Fruit fly (Drosophila melanogaster): ENCODE measurements around the gene Tap42.

Tap42 gene

DNA sequence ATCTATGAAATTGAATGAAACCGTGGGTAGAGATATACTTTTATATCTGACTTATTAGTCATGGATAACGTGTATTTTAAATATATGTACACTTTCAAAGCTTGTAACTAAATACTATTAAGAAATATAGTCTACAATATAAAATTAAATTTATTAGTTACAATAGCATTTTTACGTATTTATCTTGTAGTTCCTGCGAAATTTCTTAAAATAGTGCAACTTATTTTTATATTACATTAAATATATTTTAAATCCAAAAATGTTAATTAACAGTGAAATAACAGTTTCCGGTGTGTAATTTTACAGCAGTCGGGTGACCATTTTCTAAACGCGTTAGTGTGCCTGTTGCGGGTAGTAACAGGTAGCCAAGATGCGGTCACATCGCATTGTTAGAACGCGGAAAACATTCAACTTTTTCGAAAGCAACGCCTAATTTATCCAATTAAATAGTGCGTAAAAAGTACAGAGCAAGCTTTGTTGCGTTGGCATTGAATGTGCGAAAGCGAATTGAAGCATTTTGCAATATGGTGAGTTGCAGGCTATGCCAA, 31.3 kb downstream of the Tap42 start, which contains the start of the genes CG10859 and CG7110 (continued):
- TF ChIP-seq CG2129 (GFP tag; IDR thresholded peaks at IDR 0.05; ENCODE audit: partially characterized antibody) (no peak), gfzf (GFP tag; optimal IDR thresholded peaks at IDR 0.05) (peak; percentile 86), HLHmδ (GFP tag; optimal IDR thresholded peaks at IDR 0.05) (peak; percentile 62), Bdp1 (GFP tag; optimal IDR thresholded peaks at IDR 0.05) (no peak), CG10366 (GFP tag; IDR thresholded peaks at IDR 0.05) (no peak), CG15269 (tag; optimal IDR thresholded peaks at IDR 0.05) (peak; percentile 33), CG7987 (GFP tag; optimal IDR thresholded peaks at IDR 0.05) (peak; percentile 89), CG6683 (GFP tag; optimal IDR thresholded peaks at IDR 0.05) (peak; percentile 53), zen2 (GFP tag; IDR thresholded peaks at IDR 0.05; ENCODE audit: partially characterized antibody) (no peak), fu2 (GFP tag; optimal IDR thresholded peaks at IDR 0.05) (no peak), CG6689 (GFP tag; IDR thresholded peaks at IDR 0.05) (no peak), pzg (GFP tag; optimal IDR thresholded peaks at IDR 0.05) (peak; percentile 85), Dad (GFP tag; optimal IDR thresholded peaks at IDR 0.05) (no peak), lilli (GFP tag; optimal IDR thresholded peaks at IDR 0.05) (no peak), caup (GFP tag; optimal IDR thresholded peaks at IDR 0.05; ENCODE audit: severe bottlenecking) (peak; percentile 79), CG10654 (GFP tag; optimal IDR thresholded peaks at IDR 0.05) (peak; percentile 18), CG4707 (GFP tag; optimal IDR thresholded peaks at IDR 0.05) (peak; percentile 43), Fer2 (tag; optimal IDR thresholded peaks at IDR 0.05) (peak; percentile 11), NC2β (GFP tag; optimal IDR thresholded peaks at IDR 0.05) (peak; percentile 45), CG15514 (GFP tag; optimal IDR thresholded peaks at IDR 0.05) (peak; percentile 76), CG10321 (GFP tag; IDR thresholded peaks at IDR 0.05) (no peak), Aef1 (GFP tag; IDR thresholded peaks at IDR 0.05) (no peak), grau (tag; optimal IDR thresholded peaks at IDR 0.05) (peak; percentile 51), Ets97D (GFP tag; optimal IDR thresholded peaks at IDR 0.05) (peak; percentile 98), B-H2 (GFP tag; optimal IDR thresholded peaks at IDR 0.05) (peak; percentile 63), Hmx (GFP tag; optimal IDR thresholded peaks at IDR 0.05) (no peak), CG6791 (GFP tag; IDR thresholded peaks at IDR 0.05; ENCODE audit: partially characterized antibody) (no peak), Dp (GFP tag; optimal IDR thresholded peaks at IDR 0.05) (peak; percentile 81), CG13296 (GFP tag; optimal IDR thresholded peaks at IDR 0.05) (peak; percentile 71), twi (tag; optimal IDR thresholded peaks at IDR 0.05) (peak; percentile 33), CG1024 (GFP tag; IDR thresholded peaks at IDR 0.05) (peak; percentile 21; the same call in 1 of the 2 replicates), TFAM (GFP tag; optimal IDR thresholded peaks at IDR 0.05) (no peak), sim (GFP tag; IDR thresholded peaks at IDR 0.05) (no peak), ash1 (GFP tag; optimal IDR thresholded peaks at IDR 0.05) (peak; percentile 46), scrt (GFP tag; optimal IDR thresholded peaks at IDR 0.05) (peak; percentile 88), Hr78 (GFP tag; optimal IDR thresholded peaks at IDR 0.05) (no peak), CG17328 (GFP tag; IDR thresholded peaks at IDR 0.05) (peak; percentile 14; the same call in 1 of the 2 replicates), CrebB (tag; optimal IDR thresholded peaks at IDR 0.05) (peak; percentile 36), CG3281 (GFP tag; optimal IDR thresholded peaks at IDR 0.05) (peak; percentile 69), tap (tag; optimal IDR thresholded peaks at IDR 0.05) (peak; percentile 28), Myb (GFP tag; optimal IDR thresholded peaks at IDR 0.05) (peak; percentile 29), CG1529 (GFP tag; optimal IDR thresholded peaks at IDR 0.05) (peak; percentile 3), CG12155 (GFP tag; optimal IDR thresholded peaks at IDR 0.05) (no peak), CG10959 (GFP tag; IDR thresholded peaks at IDR 0.05) (no peak), sc (optimal IDR thresholded peaks at IDR 0.05) (no peak), sc (GFP tag; optimal IDR thresholded peaks at IDR 0.05) (peak; percentile 7), p53 (GFP tag; optimal IDR thresholded peaks at IDR 0.05) (no peak), croc (GFP tag; conservative IDR thresholded peaks at IDR 0.05) (no peak), Sry-δ (GFP tag; optimal IDR thresholded peaks at IDR 0.05) (no peak), CG12219 (GFP tag; optimal IDR thresholded peaks at IDR 0.05) (peak; percentile 1)
